Worm (Caenorhabditis elegans): ENCODE data around the gene pqn-18.

DNA sequence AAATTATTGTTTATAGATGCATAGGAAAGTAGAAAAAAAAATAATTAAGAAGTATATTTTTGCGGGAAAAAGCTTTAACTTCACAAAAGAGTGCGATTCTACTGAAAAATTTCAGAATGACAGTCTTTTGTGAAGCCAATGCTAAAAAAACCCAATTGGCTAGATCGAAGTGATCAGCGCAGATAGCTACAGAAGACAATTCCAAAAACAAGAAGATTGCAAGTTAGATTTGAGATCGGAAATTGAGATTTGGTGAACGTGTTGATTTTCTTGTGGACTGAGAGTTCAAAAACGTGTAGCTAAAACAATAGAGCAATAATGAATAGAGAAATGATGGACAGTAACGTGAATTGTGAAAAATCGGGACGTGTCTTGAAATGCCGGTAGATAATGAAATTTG lies 26.5 kb upstream of the pqn-18 start:
- TF ChIP-seq che-1 (tag; optimal IDR thresholded peaks at IDR 0.05) (no peak), zip-5 (tag; optimal IDR thresholded peaks at IDR 0.05) (no peak), ceh-9 (tag; optimal IDR thresholded peaks at IDR 0.05) (no peak)

All from whole organism, late embryonic.